Worm (Caenorhabditis elegans) whole organism, L3 larva: ENCODE results near the gene tag-267.

Experiments
- R02D3.7 ChIP-seq: fragments of 150-350 bp; optimal IDR thresholded peaks from 2 replicates; lab custom pipeline; 2014; ENCODE audit warnings: missing biosample characterization, missing genetic modification characterization
- ZK546.5 ChIP-seq: sonication (generic microtip); optimal IDR thresholded peaks from 2 replicates; lab custom pipeline; 2017; ENCODE audit warnings: missing biosample characterization, missing genetic modification characterization
- aly-2 ChIP-seq: fragments of 150-350 bp; optimal IDR thresholded peaks from 2 replicates; lab custom pipeline; 2014; ENCODE audit warnings: missing biosample characterization, missing genetic modification characterization
- ama-1 ChIP-seq: fragments of 150-350 bp; optimal IDR thresholded peaks from 2 replicates; lab custom pipeline; 2018
- ceh-16 ChIP-seq: sonication (generic microtip); optimal IDR thresholded peaks from 2 replicates; lab custom pipeline; 2017; ENCODE audit warnings: missing biosample characterization, missing genetic modification characterization
- ceh-28 ChIP-seq: fragments of 150-350 bp; optimal IDR thresholded peaks from 2 replicates; lab custom pipeline; 2014; ENCODE audit warnings: missing biosample characterization, missing genetic modification reagents, missing genetic modification characterization
- ceh-82 ChIP-seq: fragments of 150-350 bp; optimal IDR thresholded peaks from 2 replicates; lab custom pipeline; 2014; ENCODE audit warnings: missing biosample characterization, missing genetic modification characterization
- ceh-9 ChIP-seq: sonication (generic microtip); optimal IDR thresholded peaks from 2 replicates; lab custom pipeline; 2018; ENCODE audit warnings: missing biosample characterization, missing genetic modification characterization
- egl-27 ChIP-seq: sonication (generic microtip); optimal IDR thresholded peaks from 4 replicates; lab custom pipeline; 2017; ENCODE audit warnings: missing biosample characterization, missing genetic modification reagents, missing genetic modification characterization
- egl-5 ChIP-seq: fragments of 150-350 bp; optimal IDR thresholded peaks from 2 replicates; lab custom pipeline; 2017; ENCODE audit warnings: missing biosample characterization, missing genetic modification reagents, missing genetic modification characterization, inconsistent platforms
- elt-1 ChIP-seq: fragments of 150-350 bp; optimal IDR thresholded peaks from 2 replicates; lab custom pipeline; 2014; ENCODE audit warnings: missing biosample characterization, missing genetic modification characterization
- elt-2 ChIP-seq: sonication (generic microtip); optimal IDR thresholded peaks from 2 replicates; lab custom pipeline; 2016; ENCODE audit warnings: missing genetic modification reagents, mild to moderate bottlenecking, missing genetic modification characterization, missing compliant biosample characterization
- elt-3 ChIP-seq, 3 experiments: fragments of 150-350 bp in 1 of 3; sonication (generic microtip) in 2 of 3; optimal IDR thresholded peaks; 2 replicates in 2 of 3; 4 replicates in 1 of 3; lab custom pipeline; 2014 to 2017; ENCODE audit warnings: missing biosample characterization in 3 of 3, missing genetic modification characterization in 3 of 3
- eor-1 ChIP-seq, 2 experiments: fragments of 150-350 bp; optimal IDR thresholded peaks; 2 replicates each; lab custom pipeline; 2014 to 2018; ENCODE audit warnings: missing biosample characterization in 2 of 2, missing genetic modification characterization in 2 of 2
- fkh-10 ChIP-seq: sonication (generic microtip); optimal IDR thresholded peaks from 2 replicates; lab custom pipeline; 2017; ENCODE audit warnings: missing biosample characterization, missing genetic modification reagents, missing genetic modification characterization
- fkh-2 ChIP-seq: fragments of 150-350 bp; optimal IDR thresholded peaks from 2 replicates; lab custom pipeline; 2014; ENCODE audit warnings: missing biosample characterization, missing genetic modification reagents, missing genetic modification characterization
- fos-1 ChIP-seq: fragments of 150-350 bp; optimal IDR thresholded peaks from 2 replicates; lab custom pipeline; 2014; ENCODE audit warnings: missing biosample characterization, missing genetic modification characterization
- hmg-11 ChIP-seq: sonication (generic microtip); optimal IDR thresholded peaks from 2 replicates; lab custom pipeline; 2016; ENCODE audit warnings: missing genetic modification characterization, missing compliant biosample characterization
- jun-1 ChIP-seq: fragments of 150-350 bp; optimal IDR thresholded peaks from 2 replicates; lab custom pipeline; 2014; ENCODE audit warnings: missing biosample characterization, missing genetic modification reagents, missing genetic modification characterization
- lin-15B ChIP-seq: fragments of 150-350 bp; optimal IDR thresholded peaks from 2 replicates; lab custom pipeline; 2014; ENCODE audit warnings: missing biosample characterization, missing genetic modification characterization
- lsy-12 ChIP-seq: sonication (generic microtip); optimal IDR thresholded peaks from 2 replicates; lab custom pipeline; 2016; ENCODE audit warnings: mild to moderate bottlenecking, missing genetic modification characterization, missing compliant biosample characterization
- mdl-1 ChIP-seq: fragments of 150-350 bp; optimal IDR thresholded peaks from 2 replicates; lab custom pipeline; 2014; ENCODE audit warnings: missing biosample characterization, missing genetic modification characterization
- mml-1 ChIP-seq: fragments of 150-350 bp; sonication (generic microtip); optimal IDR thresholded peaks from 3 replicates; lab custom pipeline; 2014; ENCODE audit warnings: missing biosample characterization, missing genetic modification characterization
- nfya-1 ChIP-seq: sonication (generic microtip); optimal IDR thresholded peaks from 2 replicates; lab custom pipeline; 2017; ENCODE audit warnings: missing genetic modification characterization, mild to moderate bottlenecking, missing compliant biosample characterization, antibody characterized with exemption, moderate library complexity; ENCODE audit not compliant: insufficient read depth
- nhr-11 ChIP-seq: fragments of 150-350 bp; optimal IDR thresholded peaks from 2 replicates; lab custom pipeline; 2014; ENCODE audit warnings: missing biosample characterization, missing genetic modification characterization
- nhr-12 ChIP-seq: fragments of 150-350 bp; optimal IDR thresholded peaks from 2 replicates; lab custom pipeline; 2014; ENCODE audit warnings: missing biosample characterization, missing genetic modification characterization
- nhr-23 ChIP-seq: fragments of 150-350 bp; optimal IDR thresholded peaks from 2 replicates; lab custom pipeline; 2014; ENCODE audit warnings: missing biosample characterization, missing genetic modification reagents, missing genetic modification characterization
- nhr-237 ChIP-seq: fragments of 150-350 bp; optimal IDR thresholded peaks from 2 replicates; lab custom pipeline; 2014; ENCODE audit warnings: missing biosample characterization, missing genetic modification characterization
- nhr-25 ChIP-seq: sonication (generic microtip); optimal IDR thresholded peaks from 2 replicates; lab custom pipeline; 2017; ENCODE audit warnings: missing biosample characterization, missing genetic modification characterization
- nhr-28 ChIP-seq: fragments of 150-350 bp; optimal IDR thresholded peaks from 2 replicates; lab custom pipeline; 2014; ENCODE audit warnings: missing biosample characterization, missing genetic modification characterization
- nhr-43 ChIP-seq: sonication (generic microtip); optimal IDR thresholded peaks from 2 replicates; lab custom pipeline; 2016; ENCODE audit warnings: mild to moderate bottlenecking, missing genetic modification characterization, missing compliant biosample characterization; ENCODE audit not compliant: poor library complexity, severe bottlenecking
- nhr-67 ChIP-seq: fragments of 150-350 bp; optimal IDR thresholded peaks from 2 replicates; lab custom pipeline; 2014; ENCODE audit warnings: missing biosample characterization, missing genetic modification characterization
- nhr-76 ChIP-seq: fragments of 150-350 bp; sonication (generic microtip); optimal IDR thresholded peaks from 5 replicates; lab custom pipeline; 2014; ENCODE audit warnings: missing biosample characterization, missing genetic modification characterization
- nhr-77 ChIP-seq: fragments of 150-350 bp; optimal IDR thresholded peaks from 2 replicates; lab custom pipeline; 2014; ENCODE audit warnings: missing biosample characterization, missing genetic modification characterization
- pha-4 ChIP-seq: fragments of 150-350 bp; optimal IDR thresholded peaks from 2 replicates; lab custom pipeline; 2014; ENCODE audit warnings: missing biosample characterization, missing genetic modification reagents, missing genetic modification characterization
- pqm-1 ChIP-seq: fragments of 150-350 bp; optimal IDR thresholded peaks from 2 replicates; lab custom pipeline; 2017; ENCODE audit warnings: missing biosample characterization, missing genetic modification characterization, inconsistent platforms
- sea-2 ChIP-seq: fragments of 150-350 bp; sonication (generic microtip); optimal IDR thresholded peaks from 4 replicates; lab custom pipeline; 2014; ENCODE audit warnings: missing biosample characterization, missing genetic modification reagents, missing genetic modification characterization
- skn-1 ChIP-seq: fragments of 150-350 bp; optimal IDR thresholded peaks from 2 replicates; lab custom pipeline; 2014; ENCODE audit warnings: missing biosample characterization, missing genetic modification characterization
- snpc-4 ChIP-seq: fragments of 150-350 bp; optimal IDR thresholded peaks from 2 replicates; lab custom pipeline; 2014; ENCODE audit warnings: missing biosample characterization, missing genetic modification characterization
- tbx-2 ChIP-seq: sonication (generic microtip); optimal IDR thresholded peaks from 2 replicates; lab custom pipeline; 2016; ENCODE audit warnings: mild to moderate bottlenecking, missing genetic modification characterization, missing compliant biosample characterization
- unc-39 ChIP-seq: sonication (generic microtip); optimal IDR thresholded peaks from 4 replicates; lab custom pipeline; 2017; ENCODE audit warnings: missing biosample characterization, missing genetic modification characterization
- unc-62 ChIP-seq: fragments of 150-350 bp; sonication (generic microtip); optimal IDR thresholded peaks from 4 replicates; lab custom pipeline; 2014; ENCODE audit warnings: missing biosample characterization, missing genetic modification reagents, missing genetic modification characterization
- zag-1 ChIP-seq: fragments of 150-350 bp; optimal IDR thresholded peaks from 2 replicates; lab custom pipeline; 2014; ENCODE audit warnings: missing biosample characterization, missing genetic modification characterization
- ztf-4 ChIP-seq: fragments of 150-350 bp; optimal IDR thresholded peaks from 2 replicates; lab custom pipeline; 2014; ENCODE audit warnings: missing biosample characterization, missing genetic modification characterization

The tag-267 gene

ce11 chrIII:640198-640803 lies at the start of gene tag-267, which contains the start of gene tag-266:
tag-267 (plus strand) TSS chrIII:640790.
tag-266 (minus strand) TSS chrIII:640226.
- TF ChIP-seq nhr-23 (tag; lab: Kevin White, UChicago) (peak; percentile 38), elt-3 (tag; optimal IDR thresholded peaks at IDR 0.05; lab: Kevin White, UChicago) (no peak), lin-15B (tag; lab: Kevin White, UChicago) (peak; percentile 83), R02D3.7 (tag; lab: Kevin White, UChicago) (peak; percentile 18), jun-1 (tag; lab: Kevin White, UChicago) (peak; percentile 34), nhr-28 (tag; lab: Kevin White, UChicago) (no peak), nfya-1 (tag; lab: Kevin White, UChicago) (peak; percentile 59), pqm-1 (peak; percentile 18), egl-27 (no peak), fos-1 (tag; lab: Kevin White, UChicago) (no peak), lsy-12 (peak; percentile 21), ceh-28 (peak; percentile 69), eor-1 (tag; optimal IDR thresholded peaks at IDR 0.05; lab: Kevin White, UChicago) (peak in 1 of 2 experiments; percentile 20), pha-4 (tag; lab: Kevin White, UChicago) (peak; percentile 89), fkh-10 (GFP tag; lab: Kevin White, UChicago) (peak; percentile 77), elt-2 (peak; percentile 42), ama-1 (no peak), tbx-2 (tag; lab: Kevin White, UChicago) (no peak)

- TF ChIP-seq pqm-1 (no peak), nhr-23 (tag; lab: Kevin White, UChicago) (no peak), lin-15B (tag; lab: Kevin White, UChicago) (no peak), tbx-2 (tag; lab: Kevin White, UChicago) (no peak), nfya-1 (tag; lab: Kevin White, UChicago) (no peak), nhr-77 (no peak), jun-1 (tag; lab: Kevin White, UChicago) (no peak), elt-1 (tag; lab: Kevin White, UChicago) (no peak), elt-3 (tag; optimal IDR thresholded peaks at IDR 0.05; lab: Kevin White, UChicago) (no peak), nhr-43 (no peak), fos-1 (tag; lab: Kevin White, UChicago) (no peak), fkh-10 (GFP tag; lab: Kevin White, UChicago) (no peak)
Observed at ce11 chrIII:595449-595848, 45.1 kb upstream of the tag-267 start.

- TF ChIP-seq tbx-2 (tag; lab: Kevin White, UChicago) (no peak), nhr-43 (no peak), unc-62 (no peak), fkh-2 (tag; lab: Kevin White, UChicago) (no peak), nhr-76 (no peak), ceh-28 (peak; percentile 84), unc-39 (tag; lab: Kevin White, UChicago) (no peak), egl-5 (no peak), nhr-77 (no peak), nfya-1 (tag; lab: Kevin White, UChicago) (peak; percentile 69), ztf-4 (tag; lab: Kevin White, UChicago) (no peak), ama-1 (no peak), nhr-67 (tag; lab: Kevin White, UChicago) (no peak), lin-15B (tag; lab: Kevin White, UChicago) (peak; percentile 44), nhr-23 (tag; lab: Kevin White, UChicago) (peak; percentile 64), zag-1 (tag; lab: Kevin White, UChicago) (no peak), mdl-1 (tag; lab: Kevin White, UChicago) (no peak), eor-1 (tag; optimal IDR thresholded peaks at IDR 0.05; lab: Kevin White, UChicago) (no peak), egl-27 (no peak), pha-4 (tag; lab: Kevin White, UChicago) (peak; percentile 58), nhr-237 (tag; lab: Kevin White, UChicago) (no peak), elt-1 (tag; lab: Kevin White, UChicago) (no peak), hmg-11 (peak; percentile 96), elt-2 (no peak), ceh-9 (tag; lab: Kevin White, UChicago) (no peak), nhr-25 (tag; lab: Kevin White, UChicago) (peak; percentile 38), nhr-28 (tag; lab: Kevin White, UChicago) (no peak), lsy-12 (no peak), nhr-11 (tag; lab: Kevin White, UChicago) (no peak), fkh-10 (GFP tag; lab: Kevin White, UChicago) (peak; percentile 81), pqm-1 (peak; percentile 15), ZK546.5 (tag; lab: Kevin White, UChicago) (no peak), fos-1 (tag; lab: Kevin White, UChicago) (no peak), ceh-82 (no peak), aly-2 (tag; lab: Kevin White, UChicago) (no peak), R02D3.7 (tag; lab: Kevin White, UChicago) (no peak), mml-1 (no peak), skn-1 (tag; lab: Kevin White, UChicago) (no peak), ceh-16 (tag; lab: Kevin White, UChicago) (no peak), elt-3 (tag; optimal IDR thresholded peaks at IDR 0.05; lab: Kevin White, UChicago) (no peak), sea-2 (GFP tag; lab: Kevin White, UChicago) (no peak), snpc-4 (tag; lab: Kevin White, UChicago) (peak; percentile 24), jun-1 (tag; lab: Kevin White, UChicago) (no peak), nhr-12 (no peak)
Observed at ce11 chrIII:598168-598567, 42.4 kb upstream of the tag-267 start.
